Fruit fly (Drosophila melanogaster): ENCODE results near the gene CG9801.

DNA sequence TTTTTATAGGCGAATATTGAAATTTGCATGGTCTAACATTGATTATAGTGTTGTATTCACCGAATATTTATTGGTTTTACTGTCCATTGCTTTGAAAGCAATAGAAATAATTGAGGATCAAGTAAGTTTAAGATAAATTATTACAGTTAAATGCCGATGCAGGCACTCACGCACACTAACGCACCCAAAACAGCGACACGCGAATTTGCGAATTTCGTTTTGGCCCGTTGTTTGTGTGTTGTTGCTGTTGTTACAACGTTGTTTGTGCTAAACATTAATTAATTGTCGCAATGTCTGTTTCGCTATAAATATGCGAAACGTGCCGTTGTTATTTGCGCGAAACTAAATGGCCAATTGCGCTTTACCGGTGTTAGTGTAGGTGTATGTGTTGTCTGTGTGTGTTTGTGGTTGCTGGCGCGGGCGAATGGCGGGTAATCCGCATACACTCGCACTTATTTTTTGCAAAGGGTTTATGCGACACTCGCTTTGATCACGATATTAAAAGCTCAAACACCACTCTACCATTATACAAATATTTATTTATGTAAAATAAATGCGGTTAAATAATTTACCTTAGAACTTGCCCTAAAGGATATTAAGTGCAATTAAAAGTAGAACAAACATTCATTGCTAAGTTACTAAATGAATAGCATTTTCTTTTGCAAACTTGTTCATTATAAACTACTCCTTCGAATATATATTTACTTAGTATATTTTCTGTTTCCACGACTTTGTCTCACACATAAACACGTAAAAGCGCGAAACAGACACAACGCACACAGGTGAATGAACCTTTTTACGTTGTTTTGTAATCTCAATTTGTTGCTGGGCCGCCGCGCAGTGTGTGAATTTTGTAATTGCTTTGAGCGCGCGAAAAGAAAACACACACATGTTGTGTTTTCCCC lies 648 bp upstream of the CG9801 start:
- TF ChIP-seq CG8478 (optimal IDR thresholded peaks at IDR 0.05) (no peak), CTCF (optimal IDR thresholded peaks at IDR 0.05) (no peak)
